Worm (Caenorhabditis elegans): ENCODE measurements around the gene F55G1.15.

Gene F55G1.15

DNA sequence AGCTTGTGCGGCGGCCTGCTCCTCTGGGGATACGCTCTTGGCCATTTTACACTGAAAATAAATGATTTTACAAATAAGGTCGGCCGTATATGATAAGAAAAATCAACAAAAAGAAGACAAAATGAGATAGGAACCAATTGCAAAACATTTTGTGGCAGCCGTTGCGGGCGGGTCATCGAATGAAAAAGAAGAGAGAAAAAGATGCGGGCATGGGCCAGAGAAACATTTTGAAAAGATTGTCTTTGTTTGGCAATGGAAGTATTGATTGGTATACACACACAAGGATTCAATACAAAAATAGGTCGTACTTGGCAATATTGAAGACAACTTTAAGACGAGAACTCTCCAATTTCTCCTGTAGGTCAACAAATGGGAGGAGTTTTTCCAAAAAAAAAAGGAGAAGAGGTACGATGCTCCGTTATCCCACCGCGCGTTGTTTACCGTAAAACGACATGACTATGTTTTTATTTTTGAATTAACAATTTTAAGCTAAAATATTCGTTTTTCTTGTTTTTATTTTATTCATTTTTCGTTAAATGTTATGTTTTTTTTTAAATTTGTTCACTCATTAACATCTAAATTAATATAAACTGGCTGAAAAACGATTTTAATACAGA is 11.5 kb upstream of the F55G1.15 start, which contains the start of the genes plc-4 and R05G6.4:
Gene plc-4 (minus strand): TSS at position 51 of the 617 bp plus-strand sequence.
Gene R05G6.4 (plus strand): TSS at position 617 of the 617 bp plus-strand sequence.
- TF ChIP-seq him-1 (tag; optimal IDR thresholded peaks at IDR 0.05) (no peak), W03F9.2 (tag; optimal IDR thresholded peaks at IDR 0.05) (no peak), dao-5 (tag; optimal IDR thresholded peaks at IDR 0.05) (no peak)

DNA sequence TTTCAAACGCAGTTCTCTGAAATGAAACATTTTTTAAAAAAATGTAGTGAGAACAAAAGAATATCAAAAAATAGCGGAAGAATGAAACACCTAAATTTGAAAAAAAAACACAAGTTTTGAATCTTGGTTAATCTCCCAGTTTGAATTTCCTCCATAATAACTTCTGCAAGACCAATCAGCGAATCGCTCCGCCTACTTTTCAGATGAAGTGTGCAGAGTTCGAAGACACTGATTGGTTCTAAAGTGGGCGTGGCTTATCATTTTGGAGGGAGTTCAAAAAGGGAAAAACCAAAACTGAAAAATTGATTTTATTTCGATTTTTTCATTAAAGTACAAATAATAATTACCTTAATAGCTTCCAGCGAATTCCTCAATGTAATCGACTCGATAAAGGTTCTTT is 9.6 kb upstream of the F55G1.15 start:
- TF ChIP-seq dao-5 (tag; optimal IDR thresholded peaks at IDR 0.05) (no peak), him-1 (tag; optimal IDR thresholded peaks at IDR 0.05) (no peak), W03F9.2 (tag; optimal IDR thresholded peaks at IDR 0.05) (no peak)

ce11 chrIV:7508850-7509249 is 7.6 kb upstream of the F55G1.15 start:
- no peak for TF ChIP-seq him-1 (tag; optimal IDR thresholded peaks at IDR 0.05)
- no peak for TF ChIP-seq W03F9.2 (tag; optimal IDR thresholded peaks at IDR 0.05)
- TF ChIP-seq dao-5 (tag; optimal IDR thresholded peaks at IDR 0.05), result no peak

ce11 chrIV:7507841-7508509 is 6.7 kb upstream of the F55G1.15 start, which contains the start of the genes vdac-1 and R05G6.5:
TSS of gene vdac-1 (minus strand) at chrIV:7507891.
TSS of gene R05G6.5 (plus strand) at chrIV:7508367.
- TF ChIP-seq him-1 (tag; optimal IDR thresholded peaks at IDR 0.05) (no peak), dao-5 (tag; optimal IDR thresholded peaks at IDR 0.05) (no peak), W03F9.2 (tag; optimal IDR thresholded peaks at IDR 0.05) (no peak)

ce11 chrIV:7507305-7507704 is 6.1 kb upstream of the F55G1.15 start:
- TF ChIP-seq him-1 (tag; optimal IDR thresholded peaks at IDR 0.05), result no peak
- no peak for TF ChIP-seq W03F9.2 (tag; optimal IDR thresholded peaks at IDR 0.05)
- TF ChIP-seq dao-5 (tag; optimal IDR thresholded peaks at IDR 0.05), result no peak

- no peak for TF ChIP-seq him-1 (tag; optimal IDR thresholded peaks at IDR 0.05)
- no peak for TF ChIP-seq W03F9.2 (tag; optimal IDR thresholded peaks at IDR 0.05)
- no peak for TF ChIP-seq dao-5 (tag; optimal IDR thresholded peaks at IDR 0.05)
Measured at ce11 chrIV:7506711-7507110, 5.5 kb upstream of the F55G1.15 start.

DNA sequence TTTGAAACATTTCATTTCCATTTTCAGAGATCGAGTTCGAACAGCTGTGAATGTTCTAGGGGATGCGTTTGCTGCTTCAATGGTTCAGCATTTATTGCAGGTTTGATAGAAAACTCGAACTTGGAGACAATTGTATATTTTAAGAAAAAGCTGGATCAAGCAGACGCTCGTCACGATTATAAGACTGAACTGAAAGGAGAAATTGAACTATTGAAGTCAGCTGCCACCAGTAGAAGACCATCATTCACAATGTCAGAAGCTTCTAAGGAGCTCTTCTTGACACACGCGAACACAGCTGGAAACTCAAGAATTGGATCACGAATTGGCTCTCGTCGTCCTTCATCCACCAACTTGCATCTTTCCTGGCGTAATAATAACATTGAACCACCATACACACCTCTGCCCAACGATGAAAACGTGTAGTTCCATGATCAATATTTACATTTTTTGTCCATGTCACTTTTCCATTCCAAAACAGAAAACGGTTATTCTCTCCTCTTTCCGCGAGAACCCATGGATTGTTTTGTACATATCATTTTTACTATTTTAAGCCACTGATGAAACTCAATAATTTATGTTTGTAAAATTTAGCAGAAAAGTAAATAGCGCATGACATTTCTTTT is 4.7 kb upstream of the F55G1.15 start:
- TF ChIP-seq dao-5 (tag; optimal IDR thresholded peaks at IDR 0.05) (no peak), him-1 (tag; optimal IDR thresholded peaks at IDR 0.05) (no peak), W03F9.2 (tag; optimal IDR thresholded peaks at IDR 0.05) (no peak)

DNA sequence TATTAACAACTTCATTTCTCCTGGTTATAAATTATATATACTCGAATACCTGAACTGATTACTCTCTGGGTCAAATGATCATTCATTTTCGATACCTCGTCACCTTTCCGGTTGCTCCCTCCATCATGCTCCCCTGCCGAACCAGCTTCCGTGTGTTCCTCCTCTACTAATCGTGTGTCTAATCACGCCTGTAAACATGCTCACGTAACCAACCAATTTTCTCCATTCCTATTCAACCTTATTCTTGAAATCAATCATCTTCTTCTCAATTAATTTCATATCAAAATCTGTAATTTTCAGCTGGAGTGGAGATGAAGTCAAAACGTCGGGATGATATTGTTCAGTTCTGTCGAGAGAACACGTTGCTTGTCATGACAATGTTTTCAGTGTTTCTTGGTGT is 2.1 kb upstream of the F55G1.15 start, which contains the start of gene glt-6:
Gene glt-6 (plus strand): TSS at position 301 of the 400 bp plus-strand sequence.
- TF ChIP-seq W03F9.2 (tag; optimal IDR thresholded peaks at IDR 0.05) (no peak), him-1 (tag; optimal IDR thresholded peaks at IDR 0.05) (no peak), dao-5 (tag; optimal IDR thresholded peaks at IDR 0.05) (no peak)

- no peak for TF ChIP-seq him-1 (tag; optimal IDR thresholded peaks at IDR 0.05)
- no peak for TF ChIP-seq W03F9.2 (tag; optimal IDR thresholded peaks at IDR 0.05)
- TF ChIP-seq dao-5 (tag; optimal IDR thresholded peaks at IDR 0.05), result no peak
Measured at ce11 chrIV:7500924-7501323, 313 bp downstream of the F55G1.15 start.

DNA sequence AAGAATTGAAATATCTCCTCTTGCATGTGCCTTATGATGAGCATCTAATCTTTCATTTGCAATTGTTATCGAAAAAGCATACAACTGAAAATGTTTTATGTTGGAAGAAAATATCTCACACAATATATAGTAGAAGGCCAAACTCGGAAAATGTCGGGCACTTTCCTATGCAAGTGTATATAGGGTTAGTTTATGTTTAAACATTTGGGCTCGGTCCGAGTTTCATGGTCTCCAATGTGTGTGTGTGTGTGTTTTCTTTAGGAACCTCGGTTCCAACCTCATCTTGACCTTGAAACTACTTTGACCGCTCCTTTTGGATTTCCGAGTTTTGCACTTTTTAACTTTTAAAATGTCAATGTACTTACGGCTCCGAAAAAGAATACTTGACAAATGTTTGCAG is 1.9 kb downstream of the F55G1.15 start:
- no peak for TF ChIP-seq dao-5 (tag; optimal IDR thresholded peaks at IDR 0.05)

DNA sequence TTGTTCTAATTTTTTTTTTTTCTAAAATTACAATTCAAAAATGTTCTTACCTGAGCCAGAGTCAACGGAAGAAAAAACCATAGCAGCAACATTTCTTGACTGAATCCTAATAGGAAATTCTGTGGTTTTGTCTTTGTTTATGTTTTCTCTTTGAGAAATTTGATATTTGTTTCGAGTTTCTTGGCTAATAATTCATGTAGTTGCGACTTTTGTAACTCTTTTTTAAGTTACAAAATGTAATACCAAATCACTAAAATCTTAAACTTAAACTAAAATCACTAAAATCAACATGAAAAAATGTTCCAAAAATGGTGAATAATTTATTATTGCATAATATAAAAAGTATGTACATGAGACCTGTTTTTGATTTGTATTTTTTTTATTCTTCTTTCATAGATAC is 3.5 kb downstream of the F55G1.15 start, which contains the start of gene egas-4:
Gene egas-4 (minus strand): TSS at position 101 of the 400 bp plus-strand sequence.
- TF ChIP-seq W03F9.2 (tag; optimal IDR thresholded peaks at IDR 0.05) (no peak), dao-5 (tag; optimal IDR thresholded peaks at IDR 0.05) (no peak), him-1 (tag; optimal IDR thresholded peaks at IDR 0.05) (no peak)

- no peak for TF ChIP-seq dao-5 (tag; optimal IDR thresholded peaks at IDR 0.05)
- TF ChIP-seq W03F9.2 (tag; optimal IDR thresholded peaks at IDR 0.05), result no peak
- no peak for TF ChIP-seq him-1 (tag; optimal IDR thresholded peaks at IDR 0.05)
Measured at ce11 chrIV:7497205-7497604, 4.0 kb downstream of the F55G1.15 start.

DNA sequence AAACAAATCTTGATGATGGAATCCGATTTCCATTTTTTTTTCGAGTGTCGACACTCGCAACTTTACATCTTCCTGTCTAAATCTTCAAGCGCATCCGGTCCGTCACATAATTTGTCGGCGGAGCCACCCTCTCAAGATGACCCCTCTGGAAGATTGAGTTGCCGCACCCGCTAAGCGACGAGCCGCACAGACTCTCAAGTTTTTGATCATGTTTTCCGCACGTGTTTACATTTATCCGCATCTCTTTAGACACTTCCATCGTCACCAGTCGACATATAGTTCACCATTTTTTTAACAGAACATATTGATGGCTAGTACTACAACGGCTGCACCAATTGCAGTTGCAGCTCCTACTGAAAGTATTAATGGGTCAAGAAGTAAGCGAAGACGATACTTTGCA is 9.8 kb downstream of the F55G1.15 start, which contains the start of gene F55G1.1:
Gene F55G1.1 (plus strand): TSS at position 301 of the 400 bp plus-strand sequence.
- no peak for TF ChIP-seq him-1 (tag; optimal IDR thresholded peaks at IDR 0.05)
- no peak for TF ChIP-seq W03F9.2 (tag; optimal IDR thresholded peaks at IDR 0.05)
- TF ChIP-seq dao-5 (tag; optimal IDR thresholded peaks at IDR 0.05), result no peak

DNA sequence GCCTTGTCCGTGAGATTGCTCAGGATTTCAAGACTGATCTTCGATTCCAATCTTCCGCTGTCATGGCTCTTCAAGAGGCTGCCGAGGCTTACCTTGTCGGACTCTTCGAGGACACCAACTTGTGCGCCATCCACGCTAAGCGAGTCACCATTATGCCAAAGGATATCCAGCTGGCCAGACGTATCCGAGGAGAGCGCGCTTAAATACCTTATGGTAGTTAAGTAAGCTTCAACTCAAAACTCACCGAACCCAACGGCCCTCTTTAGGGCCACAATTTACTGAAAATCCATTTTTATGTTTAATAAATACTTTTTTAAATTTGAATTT is 12.8 kb downstream of the F55G1.15 start:
- TF ChIP-seq dao-5 (tag; optimal IDR thresholded peaks at IDR 0.05), result no peak
- no peak for TF ChIP-seq him-1 (tag; optimal IDR thresholded peaks at IDR 0.05)
- no peak for TF ChIP-seq W03F9.2 (tag; optimal IDR thresholded peaks at IDR 0.05)

Measured in whole organism, L4/young adult.